Fruit fly (Drosophila melanogaster): Measurements from ENCODE around the gene CG8132.
A peak's percentile ranks its signal among the peaks of the same experiment; 100 is the strongest.

CG8132 gene

dm6 chr3R:9353276-9353652 lies 48.0 kb upstream of the CG8132 start (continued):
- peak; percentile 64 for TF ChIP-seq Sox15 (GFP tag; optimal IDR thresholded peaks at IDR 0.05)
- peak; percentile 90 for TF ChIP-seq Eip93F (GFP tag; optimal IDR thresholded peaks at IDR 0.05)
- TF ChIP-seq Gug (GFP tag; IDR thresholded peaks at IDR 0.05) = no peak
- TF ChIP-seq esn (GFP tag; optimal IDR thresholded peaks at IDR 0.05) = peak; percentile 91
- TF ChIP-seq Hr38 (GFP tag; optimal IDR thresholded peaks at IDR 0.05) = no peak
- peak; percentile 77 for TF ChIP-seq CG7368 (GFP tag; optimal IDR thresholded peaks at IDR 0.05)
- peak; percentile 92 for TF ChIP-seq CG6276 (GFP tag; optimal IDR thresholded peaks at IDR 0.05)
- peak; percentile 74 for TF ChIP-seq CG31627 (GFP tag; optimal IDR thresholded peaks at IDR 0.05)
- TF ChIP-seq lz (GFP tag; optimal IDR thresholded peaks at IDR 0.05) = peak; percentile 82
- no peak for TF ChIP-seq CG8119 (GFP tag; IDR thresholded peaks at IDR 0.05)
- TF ChIP-seq eg (GFP tag; IDR thresholded peaks at IDR 0.05) = no peak
- TF ChIP-seq CG34406 (GFP tag; optimal IDR thresholded peaks at IDR 0.05) = peak; percentile 88
- peak; percentile 85 for TF ChIP-seq topi (GFP tag; optimal IDR thresholded peaks at IDR 0.05)
- TF ChIP-seq achi (GFP tag; optimal IDR thresholded peaks at IDR 0.05) = peak; percentile 88
- peak; percentile 62 for TF ChIP-seq CG6854 (GFP tag; optimal IDR thresholded peaks at IDR 0.05)
- TF ChIP-seq CG3919 (GFP tag; optimal IDR thresholded peaks at IDR 0.05) = peak; percentile 90
- TF ChIP-seq spab (GFP tag; optimal IDR thresholded peaks at IDR 0.05) = peak; percentile 81
- TF ChIP-seq ss (GFP tag; optimal IDR thresholded peaks at IDR 0.05) = peak; percentile 66 to 80

dm6 chr3R:9355195-9355594 lies 46.1 kb upstream of the CG8132 start, which contains the start of gene CG43675:
Gene CG43675, plus strand, starts transcription at chr3R:9355495.
- no peak for TF ChIP-seq CG8632 (GFP tag; optimal IDR thresholded peaks at IDR 0.05)
- no peak for TF ChIP-seq Sox15 (GFP tag; optimal IDR thresholded peaks at IDR 0.05)
- TF ChIP-seq CG3919 (GFP tag; optimal IDR thresholded peaks at IDR 0.05) = no peak
- no peak for TF ChIP-seq CG11294 (GFP tag; IDR thresholded peaks at IDR 0.05)
- no peak for TF ChIP-seq CG3032 (tag; optimal IDR thresholded peaks at IDR 0.05)
- TF ChIP-seq CG15336 (GFP tag; IDR thresholded peaks at IDR 0.05) = no peak
- no peak for TF ChIP-seq CG8119 (GFP tag; IDR thresholded peaks at IDR 0.05)
- no peak for TF ChIP-seq Eip93F (GFP tag; optimal IDR thresholded peaks at IDR 0.05)

DNA sequence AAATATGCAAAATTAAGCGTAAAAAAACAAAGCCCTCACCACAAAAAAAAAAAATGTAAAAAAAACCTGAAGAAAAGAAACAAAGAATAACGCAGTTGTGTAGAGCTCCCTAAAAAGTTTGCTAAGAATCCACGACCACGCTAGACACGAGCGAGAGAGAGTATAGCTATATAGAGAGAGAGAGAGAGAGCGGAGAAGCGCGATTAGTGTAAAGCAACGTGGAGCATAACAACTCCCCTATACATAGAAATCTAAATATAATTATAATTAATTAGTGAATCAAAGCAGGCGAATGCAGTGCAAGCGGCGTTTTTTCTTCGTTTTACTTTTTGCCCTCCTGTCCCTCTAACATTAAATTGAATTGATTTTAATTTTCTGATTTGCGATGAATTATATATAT lies 41.9 kb upstream of the CG8132 start:
- TF ChIP-seq vri (GFP tag; optimal IDR thresholded peaks at IDR 0.05) (no peak), Met (GFP tag; optimal IDR thresholded peaks at IDR 0.05) (no peak), CG6163 (GFP tag; IDR thresholded peaks at IDR 0.05) (no peak), CG15336 (GFP tag; IDR thresholded peaks at IDR 0.05) (no peak), spab (GFP tag; optimal IDR thresholded peaks at IDR 0.05) (no peak), CG32006 (GFP tag; optimal IDR thresholded peaks at IDR 0.05) (no peak), CG31627 (GFP tag; optimal IDR thresholded peaks at IDR 0.05) (no peak), Sox15 (GFP tag; optimal IDR thresholded peaks at IDR 0.05) (no peak), achi (GFP tag; optimal IDR thresholded peaks at IDR 0.05) (no peak)

dm6 chr3R:9363066-9363719 lies 38.1 kb upstream of the CG8132 start, which contains the start of gene CG18473:
Gene CG18473, plus strand, starts transcription at chr3R:9363305.
- TF ChIP-seq fd85E (GFP tag; optimal IDR thresholded peaks at IDR 0.05) = no peak
- TF ChIP-seq fkh (GFP tag; optimal IDR thresholded peaks at IDR 0.05) = peak; percentile 10
- no peak for TF ChIP-seq CG8119 (GFP tag; IDR thresholded peaks at IDR 0.05)
- no peak for TF ChIP-seq salr (GFP tag; optimal IDR thresholded peaks at IDR 0.05)
- peak; percentile 65 for TF ChIP-seq Eip78C (GFP tag)
- TF ChIP-seq Eip93F (GFP tag; optimal IDR thresholded peaks at IDR 0.05) = no peak
- TF ChIP-seq CG32006 (GFP tag; optimal IDR thresholded peaks at IDR 0.05) = no peak
- no peak for TF ChIP-seq acj6 (GFP tag; optimal IDR thresholded peaks at IDR 0.05)
- TF ChIP-seq svp (GFP tag) = peak; percentile 93
- TF ChIP-seq Blimp-1 (GFP tag; optimal IDR thresholded peaks at IDR 0.05) = no peak
- TF ChIP-seq Sox14 (GFP tag; optimal IDR thresholded peaks at IDR 0.05) = no peak
- no peak for TF ChIP-seq CG6276 (GFP tag; optimal IDR thresholded peaks at IDR 0.05)
